Fruit fly (Drosophila melanogaster) whole organism, prepupa: ENCODE results near the gene Obp73a.

Experiments used
- Blimp-1 ChIP-seq: fragments of 200-800 bp; sonication (Bioruptor generic); optimal IDR thresholded peaks from 3 replicates; lab custom pipeline; 2017; ENCODE audit warnings: missing biosample characterization, missing genetic modification characterization, mild to moderate bottlenecking, moderate library complexity, missing genetic modification reagents
- CG10631 ChIP-seq: fragments of 200-800 bp; sonication (Bioruptor generic); optimal IDR thresholded peaks from 2 replicates; lab custom pipeline; 2016; ENCODE audit warnings: missing biosample characterization, missing genetic modification characterization
- CG10669 ChIP-seq: fragments of 200-800 bp; sonication (Bioruptor generic); optimal IDR thresholded peaks from 3 replicates; lab custom pipeline; 2018; ENCODE audit warnings: missing biosample characterization, mild to moderate bottlenecking, missing genetic modification characterization, moderate library complexity
- CG11294 ChIP-seq: fragments of 200-800 bp; sonication (Bioruptor generic); IDR thresholded peaks from 2 replicates; pipeline ENCODE4 v1.3.6; 2022; ENCODE audit warnings: missing biosample characterization, missing genetic modification characterization
- CG11762 ChIP-seq: fragments of 200-800 bp; sonication (Bioruptor generic); optimal IDR thresholded peaks from 3 replicates; lab custom pipeline; 2016; ENCODE audit warnings: missing biosample characterization, missing genetic modification characterization; ENCODE audit not compliant: insufficient read depth
- CG11902 ChIP-seq: fragments of 200-800 bp; sonication (Bioruptor generic); optimal IDR thresholded peaks from 3 replicates; lab custom pipeline; 2016; ENCODE audit warnings: missing biosample characterization, missing genetic modification characterization
- CG15336 ChIP-seq: fragments of 200-800 bp; sonication (Bioruptor generic); IDR thresholded peaks from 2 replicates; pipeline ENCODE4 v1.3.6; 2022; ENCODE audit warnings: missing biosample characterization, missing genetic modification characterization
- CG1621 ChIP-seq: fragments of 200-800 bp; sonication (Bioruptor generic); optimal IDR thresholded peaks from 3 replicates; lab custom pipeline; 2018; ENCODE audit warnings: missing biosample characterization, mild to moderate bottlenecking, missing genetic modification characterization
- CG16779 ChIP-seq: fragments of 200-800 bp; sonication (Bioruptor generic); optimal IDR thresholded peaks from 3 replicates; lab custom pipeline; 2017; ENCODE audit warnings: missing biosample characterization, mild to moderate bottlenecking, missing genetic modification characterization
- CG3032 ChIP-seq: fragments of 200-800 bp; optimal IDR thresholded peaks from 2 replicates; lab custom pipeline; 2019; ENCODE audit warnings: missing biosample characterization, mild to moderate bottlenecking, missing genetic modification characterization, moderate library complexity
- CG32006 ChIP-seq: fragments of 200-800 bp; sonication (Bioruptor generic); optimal IDR thresholded peaks from 3 replicates; lab custom pipeline; 2017; ENCODE audit warnings: missing biosample characterization, mild to moderate bottlenecking, missing genetic modification characterization
- CG34406 ChIP-seq: fragments of 200-800 bp; sonication (Bioruptor generic); optimal IDR thresholded peaks from 3 replicates; lab custom pipeline; 2016; ENCODE audit warnings: missing biosample characterization, missing genetic modification characterization
- CG3919 ChIP-seq: fragments of 200-800 bp; sonication (Bioruptor generic); optimal IDR thresholded peaks from 3 replicates; lab custom pipeline; 2016; ENCODE audit warnings: missing biosample characterization, missing genetic modification characterization
- CG4318 ChIP-seq: fragments of 200-800 bp; sonication (Bioruptor generic); optimal IDR thresholded peaks from 3 replicates; lab custom pipeline; 2017; ENCODE audit warnings: missing biosample characterization, mild to moderate bottlenecking, missing genetic modification characterization
- CG6163 ChIP-seq: fragments of 200-800 bp; sonication (Bioruptor generic); IDR thresholded peaks from 3 replicates; pipeline ENCODE4 v1.3.6; 2022; ENCODE audit warnings: missing biosample characterization, missing genetic modification characterization
- CG6276 ChIP-seq: fragments of 200-800 bp; sonication (Bioruptor generic); optimal IDR thresholded peaks from 2 replicates; lab custom pipeline; 2017; ENCODE audit warnings: missing biosample characterization, mild to moderate bottlenecking, missing genetic modification characterization
- CG6792 ChIP-seq: fragments of 200-800 bp; sonication (Bioruptor generic); optimal IDR thresholded peaks from 3 replicates; lab custom pipeline; 2016; ENCODE audit warnings: missing biosample characterization, missing genetic modification characterization
- CG6808 ChIP-seq: fragments of 200-800 bp; sonication (Bioruptor generic); optimal IDR thresholded peaks from 3 replicates; lab custom pipeline; 2017; ENCODE audit warnings: missing biosample characterization, missing genetic modification characterization, mild to moderate bottlenecking, moderate library complexity, missing genetic modification reagents
- CG6854 ChIP-seq: fragments of 200-800 bp; sonication (Bioruptor generic); optimal IDR thresholded peaks from 2 replicates; lab custom pipeline; 2017; ENCODE audit warnings: missing biosample characterization, mild to moderate bottlenecking, missing genetic modification characterization
- CG7368 ChIP-seq: fragments of 200-800 bp; sonication (Bioruptor generic); optimal IDR thresholded peaks from 3 replicates; lab custom pipeline; 2016; ENCODE audit warnings: missing biosample characterization, missing genetic modification characterization
- CG8119 ChIP-seq: fragments of 200-800 bp; sonication (Bioruptor generic); IDR thresholded peaks from 3 replicates; pipeline ENCODE4 v1.3.6; 2022; ENCODE audit warnings: missing biosample characterization, missing genetic modification characterization
- CG8319 ChIP-seq: fragments of 200-800 bp; sonication (Bioruptor generic); optimal IDR thresholded peaks from 3 replicates; lab custom pipeline; 2016; ENCODE audit warnings: missing biosample characterization, missing genetic modification characterization
- CG9139 ChIP-seq: fragments of 200-800 bp; sonication (Bioruptor generic); optimal IDR thresholded peaks from 3 replicates; lab custom pipeline; 2017; ENCODE audit warnings: missing biosample characterization, mild to moderate bottlenecking, missing genetic modification characterization
- Eip75B ChIP-seq: fragments of 200-800 bp; sonication (Bioruptor generic); optimal IDR thresholded peaks from 3 replicates; lab custom pipeline; 2016; ENCODE audit warnings: missing biosample characterization, missing genetic modification characterization
- Eip78C ChIP-seq: fragments of 200-800 bp; sonication (Bioruptor generic); peaks from one replicate; lab custom pipeline; 2016; ENCODE audit warnings: missing biosample characterization, missing genetic modification characterization
- Eip93F ChIP-seq: fragments of 200-800 bp; sonication (Bioruptor generic); optimal IDR thresholded peaks from 2 replicates; lab custom pipeline; 2016; ENCODE audit warnings: missing biosample characterization, mild to moderate bottlenecking, missing genetic modification characterization
- Ets21C ChIP-seq: fragments of 200-800 bp; sonication (Bioruptor generic); optimal IDR thresholded peaks from 3 replicates; lab custom pipeline; 2016; ENCODE audit warnings: missing biosample characterization, missing genetic modification characterization
- Gug ChIP-seq: fragments of 200-800 bp; sonication (Bioruptor generic); IDR thresholded peaks from 2 replicates; pipeline ENCODE4 v1.3.6; 2022; ENCODE audit warnings: missing biosample characterization, missing genetic modification characterization
- Hr38 ChIP-seq: sonication (Bioruptor generic); optimal IDR thresholded peaks from 2 replicates; lab custom pipeline; 2016; ENCODE audit warnings: missing biosample characterization, missing genetic modification characterization
- Hr39 ChIP-seq: fragments of 200-800 bp; sonication (Bioruptor generic); optimal IDR thresholded peaks from 2 replicates; lab custom pipeline; 2016; ENCODE audit warnings: missing biosample characterization, missing genetic modification characterization
- Hr4 ChIP-seq: fragments of 200-800 bp; sonication (Bioruptor generic); optimal IDR thresholded peaks from 3 replicates; lab custom pipeline; 2016; ENCODE audit warnings: missing biosample characterization, missing genetic modification characterization
- Lpt ChIP-seq: fragments of 200-800 bp; sonication (Bioruptor generic); optimal IDR thresholded peaks from 3 replicates; lab custom pipeline; 2016; ENCODE audit warnings: missing biosample characterization, missing genetic modification characterization
- Met ChIP-seq: fragments of 200-800 bp; sonication (Bioruptor generic); optimal IDR thresholded peaks from 3 replicates; lab custom pipeline; 2016; ENCODE audit warnings: missing biosample characterization, missing genetic modification characterization
- OdsH ChIP-seq: fragments of 200-800 bp; sonication (Bioruptor generic); optimal IDR thresholded peaks from 3 replicates; lab custom pipeline; 2016; ENCODE audit warnings: missing biosample characterization, missing genetic modification characterization
- Smox ChIP-seq: fragments of 200-800 bp; sonication (Bioruptor generic); optimal IDR thresholded peaks from 3 replicates; lab custom pipeline; 2016; ENCODE audit warnings: missing biosample characterization, missing genetic modification characterization
- Sox15 ChIP-seq: fragments of 200-800 bp; sonication (Bioruptor generic); optimal IDR thresholded peaks from 3 replicates; lab custom pipeline; 2016; ENCODE audit warnings: missing biosample characterization, missing genetic modification characterization
- achi ChIP-seq: fragments of 200-800 bp; sonication (Bioruptor generic); optimal IDR thresholded peaks from 3 replicates; lab custom pipeline; 2016; ENCODE audit warnings: missing biosample characterization, missing genetic modification characterization
- acj6 ChIP-seq: fragments of 200-800 bp; sonication (Bioruptor generic); optimal IDR thresholded peaks from 3 replicates; lab custom pipeline; 2016; ENCODE audit warnings: missing biosample characterization, missing genetic modification characterization
- dac ChIP-seq: fragments of 200-800 bp; sonication (Bioruptor generic); optimal IDR thresholded peaks from 2 replicates; lab custom pipeline; 2017; ENCODE audit warnings: missing biosample characterization, mild to moderate bottlenecking, missing genetic modification characterization
- dsx ChIP-seq: fragments of 200-800 bp; optimal IDR thresholded peaks from 3 replicates; lab custom pipeline; 2019; ENCODE audit warnings: missing biosample characterization, mild to moderate bottlenecking, missing genetic modification characterization, moderate library complexity; ENCODE audit not compliant: poor library complexity, severe bottlenecking
- esn ChIP-seq: fragments of 200-800 bp; sonication (Bioruptor generic); optimal IDR thresholded peaks from 2 replicates; lab custom pipeline; 2016; ENCODE audit warnings: missing biosample characterization, mild to moderate bottlenecking, missing genetic modification characterization, moderate library complexity
- fd59A ChIP-seq: fragments of 200-800 bp; sonication (Bioruptor generic); optimal IDR thresholded peaks from 2 replicates; lab custom pipeline; 2017; ENCODE audit warnings: missing biosample characterization, mild to moderate bottlenecking, missing genetic modification characterization, missing genetic modification reagents
- fd85E ChIP-seq: fragments of 200-800 bp; sonication (Bioruptor generic); optimal IDR thresholded peaks from 3 replicates; lab custom pipeline; 2016; ENCODE audit warnings: missing biosample characterization, missing genetic modification characterization
- fkh ChIP-seq: fragments of 200-800 bp; sonication (Bioruptor generic); optimal IDR thresholded peaks from 3 replicates; lab custom pipeline; 2017; ENCODE audit warnings: missing biosample characterization, mild to moderate bottlenecking, missing genetic modification characterization, moderate library complexity
- lz ChIP-seq: fragments of 200-800 bp; sonication (Bioruptor generic); optimal IDR thresholded peaks from 3 replicates; lab custom pipeline; 2016; ENCODE audit warnings: missing biosample characterization, missing genetic modification characterization
- salr ChIP-seq, 2 experiments: fragments of 200-800 bp; sonication (Bioruptor generic); optimal IDR thresholded peaks; 3 replicates each; lab custom pipeline; 2016 to 2018; ENCODE audit warnings: missing biosample characterization in 2 of 2, missing genetic modification characterization in 2 of 2, mild to moderate bottlenecking in 1 of 2
- spab ChIP-seq: fragments of 200-800 bp; sonication (Bioruptor generic); optimal IDR thresholded peaks from 2 replicates; lab custom pipeline; 2017; ENCODE audit warnings: missing biosample characterization, mild to moderate bottlenecking, missing genetic modification characterization, missing genetic modification reagents
- ss ChIP-seq, 2 experiments: fragments of 200-800 bp; sonication (Bioruptor generic); optimal IDR thresholded peaks; 2 replicates in 1 of 2; 3 replicates in 1 of 2; lab custom pipeline; 2017 to 2018; ENCODE audit warnings: mild to moderate bottlenecking in 2 of 2, missing biosample characterization in 2 of 2, missing genetic modification characterization in 2 of 2, moderate library complexity in 1 of 2
- svp ChIP-seq: fragments of 200-800 bp; sonication (Bioruptor generic); peaks from one replicate; lab custom pipeline; 2016; ENCODE audit warnings: missing biosample characterization, missing genetic modification characterization
- topi ChIP-seq: fragments of 200-800 bp; sonication (Bioruptor generic); optimal IDR thresholded peaks from 3 replicates; lab custom pipeline; 2016; ENCODE audit warnings: missing biosample characterization, missing genetic modification characterization
- vri ChIP-seq: fragments of 200-800 bp; sonication (Bioruptor generic); optimal IDR thresholded peaks from 3 replicates; lab custom pipeline; 2016; ENCODE audit warnings: missing biosample characterization, mild to moderate bottlenecking, missing genetic modification characterization

Gene Obp73a

dm6 chr3L:16974645-16975151 lies 30.5 kb downstream of the Obp73a start:
- TF ChIP-seq Gug (GFP tag; lab: Robert Waterston, UW) (no peak), Ets21C (GFP tag; lab: Kevin White, UChicago) (no peak), Hr39 (GFP tag; lab: Kevin White, UChicago) (peak; percentile 20), CG7368 (GFP tag; lab: Kevin White, UChicago) (peak; percentile 59), CG15336 (GFP tag; lab: Robert Waterston, UW) (peak; percentile 63), CG11762 (GFP tag; lab: Kevin White, UChicago) (peak; percentile 62), CG3032 (tag; lab: Kevin White, UChicago) (peak; percentile 14), CG6808 (peak; percentile 24), esn (GFP tag; lab: Kevin White, UChicago) (peak; percentile 69), fd85E (GFP tag; lab: Kevin White, UChicago) (no peak), Blimp-1 (GFP tag; lab: Kevin White, UChicago) (no peak), OdsH (peak; percentile 55), CG6163 (GFP tag; lab: Robert Waterston, UW) (no peak), lz (GFP tag; lab: Kevin White, UChicago) (peak; percentile 63), dsx (GFP tag; lab: Kevin White, UChicago) (peak; percentile 16), Lpt (GFP tag; lab: Kevin White, UChicago) (no peak), Met (peak; percentile 52), spab (GFP tag; lab: Kevin White, UChicago) (peak; percentile 32), fkh (GFP tag; lab: Kevin White, UChicago) (peak; percentile 74), Hr4 (GFP tag; lab: Kevin White, UChicago) (peak; percentile 43), Sox15 (no peak), CG8319 (GFP tag; lab: Kevin White, UChicago) (no peak), CG6854 (peak; percentile 24), vri (GFP tag; lab: Kevin White, UChicago) (no peak), CG8119 (GFP tag; lab: Robert Waterston, UW) (peak; percentile 46; the same call in 2 of the 3 replicates), CG6276 (GFP tag; lab: Kevin White, UChicago) (peak; percentile 59), CG3919 (GFP tag; lab: Kevin White, UChicago) (peak; percentile 76), dac (no peak), topi (peak; percentile 66), Hr38 (no peak), Smox (GFP tag; lab: Kevin White, UChicago) (peak; percentile 61), fd59A (GFP tag; lab: Kevin White, UChicago) (no peak), CG11902 (GFP tag; lab: Kevin White, UChicago) (no peak), CG16779 (tag; lab: Kevin White, UChicago) (peak; percentile 15), achi (peak; percentile 8), Eip78C (GFP tag; lab: Kevin White, UChicago) (peak; percentile 82), CG32006 (GFP tag; lab: Kevin White, UChicago) (peak; percentile 51), CG11294 (GFP tag; lab: Robert Waterston, UW) (peak; percentile 8; the same call in 1 of the 2 replicates), CG6792 (GFP tag; lab: Kevin White, UChicago) (peak; percentile 52), CG9139 (GFP tag; lab: Kevin White, UChicago) (peak; percentile 18), acj6 (peak; percentile 35), CG4318 (peak; percentile 39), Eip75B (GFP tag; lab: Kevin White, UChicago) (peak; percentile 54), CG10669 (GFP tag; lab: Kevin White, UChicago) (peak; percentile 34), CG34406 (GFP tag; lab: Kevin White, UChicago) (peak; percentile 52), Eip93F (no peak), salr (GFP tag; optimal IDR thresholded peaks at IDR 0.05; lab: Kevin White, UChicago) (peak in 1 of 2 experiments; percentile 42), CG10631 (GFP tag; lab: Kevin White, UChicago) (peak; percentile 31), svp (GFP tag; lab: Kevin White, UChicago) (peak; percentile 74), CG1621 (tag; lab: Kevin White, UChicago) (no peak), ss (GFP tag; optimal IDR thresholded peaks at IDR 0.05; lab: Kevin White, UChicago) (peak in 1 of 2 experiments; percentile 49)
